Worm (Caenorhabditis elegans) whole organism, late embryonic: ENCODE results near the gene F13C5.5.

Experiments used
- ama-1 ChIP-seq: fragments of 150-350 bp; optimal IDR thresholded peaks from 2 replicates; lab custom pipeline; 2014
- dmd-4 ChIP-seq: sonication (generic microtip); optimal IDR thresholded peaks from 2 replicates; lab custom pipeline; 2016; ENCODE audit warnings: borderline replicate concordance, missing genetic modification characterization, missing compliant biosample characterization
- dve-1 ChIP-seq: sonication (generic microtip); optimal IDR thresholded peaks from 2 replicates; lab custom pipeline; 2017; ENCODE audit warnings: antibody characterized with exemption, mild to moderate bottlenecking, missing genetic modification characterization, missing compliant biosample characterization
- elt-4 ChIP-seq: sonication (generic microtip); optimal IDR thresholded peaks from 2 replicates; lab custom pipeline; 2016; ENCODE audit warnings: missing genetic modification characterization, missing compliant biosample characterization
- ets-4 ChIP-seq: sonication (generic microtip); optimal IDR thresholded peaks from 2 replicates; lab custom pipeline; 2016; ENCODE audit warnings: missing genetic modification characterization, missing compliant biosample characterization
- fkh-10 ChIP-seq: fragments of 150-350 bp; optimal IDR thresholded peaks from 2 replicates; lab custom pipeline; 2014; ENCODE audit warnings: missing biosample characterization, missing genetic modification reagents, missing genetic modification characterization
- nfya-1 ChIP-seq: sonication (generic microtip); optimal IDR thresholded peaks from 2 replicates; lab custom pipeline; 2017; ENCODE audit warnings: missing genetic modification characterization, mild to moderate bottlenecking, missing compliant biosample characterization, antibody characterized with exemption, moderate library complexity
- pha-4 ChIP-seq: fragments of 150-350 bp; optimal IDR thresholded peaks from 2 replicates; lab custom pipeline; 2018; ENCODE audit warnings: missing biosample characterization, missing genetic modification reagents, missing genetic modification characterization
- tbx-2 ChIP-seq: sonication (generic microtip); optimal IDR thresholded peaks from 2 replicates; lab custom pipeline; 2016; ENCODE audit warnings: missing genetic modification characterization, missing compliant biosample characterization
- unc-42 ChIP-seq: sonication (generic microtip); optimal IDR thresholded peaks from 2 replicates; lab custom pipeline; 2016; ENCODE audit warnings: missing genotype, missing genetic modification characterization, missing compliant biosample characterization
- unc-55 ChIP-seq: sonication (generic microtip); optimal IDR thresholded peaks from 2 replicates; lab custom pipeline; 2017; ENCODE audit warnings: missing biosample characterization, missing genetic modification reagents, missing genetic modification characterization
- unc-86 ChIP-seq: sonication (generic microtip); optimal IDR thresholded peaks from 2 replicates; lab custom pipeline; 2016; ENCODE audit warnings: missing genetic modification characterization, missing compliant biosample characterization

ce11 chrX:609553-609952, 1.3 kb upstream of the F13C5.5 start:
- TF ChIP-seq fkh-10 (GFP tag; lab: Kevin White, UChicago), result no peak
- TF ChIP-seq dve-1 (tag; lab: Kevin White, UChicago), result no peak
- TF ChIP-seq tbx-2 (tag; lab: Kevin White, UChicago), result no peak
- no peak for TF ChIP-seq ets-4 (tag; lab: Kevin White, UChicago)
- TF ChIP-seq unc-42, result no peak
- no peak for TF ChIP-seq elt-4 (tag; lab: Kevin White, UChicago)
- no peak for TF ChIP-seq pha-4 (tag; lab: Kevin White, UChicago)
- no peak for TF ChIP-seq unc-86 (tag; lab: Kevin White, UChicago)
- TF ChIP-seq ama-1 (lab: Kevin White, UChicago), result no peak
- TF ChIP-seq dmd-4 (tag; lab: Kevin White, UChicago), result no peak
- TF ChIP-seq unc-55 (GFP tag; lab: Kevin White, UChicago), result no peak
- TF ChIP-seq nfya-1 (tag; lab: Kevin White, UChicago), result no peak
